Worm (Caenorhabditis elegans): ENCODE results near the gene nlp-49.
A peak's percentile ranks its signal among the peaks of the same experiment; 100 is the strongest.

The nlp-49 gene

ce11 chrX:5942171-5942570 lies 37.7 kb downstream of the nlp-49 start (continued):
- no peak for TF ChIP-seq daf-8 (GFP tag; IDR thresholded peaks at IDR 0.05)
- TF ChIP-seq nhr-76 (tag; optimal IDR thresholded peaks at IDR 0.05) = no peak
- TF ChIP-seq skn-1 (tag; optimal IDR thresholded peaks at IDR 0.05) = no peak
- no peak for TF ChIP-seq ces-1 (GFP tag; optimal IDR thresholded peaks at IDR 0.05)
- TF ChIP-seq snpc-4 (tag; optimal IDR thresholded peaks at IDR 0.05) = no peak
- TF ChIP-seq F26F4.8 (GFP tag; conservative IDR thresholded peaks at IDR 0.05) = no peak
- TF ChIP-seq spr-3 (GFP tag; optimal IDR thresholded peaks at IDR 0.05) = no peak

ce11 chrX:5943908-5944307 lies 39.5 kb downstream of the nlp-49 start:
- TF ChIP-seq R02D3.7 (tag; optimal IDR thresholded peaks at IDR 0.05) = no peak
- TF ChIP-seq daf-16 (GFP tag; optimal IDR thresholded peaks at IDR 0.05) = peak in 1 of 2 experiments; percentile 78
- no peak for TF ChIP-seq daf-16 (tag; optimal IDR thresholded peaks at IDR 0.05)
- TF ChIP-seq hlh-30 (tag; optimal IDR thresholded peaks at IDR 0.05; ENCODE audit: insufficient read depth) = peak; percentile 31
- TF ChIP-seq lin-38 (GFP tag; IDR thresholded peaks at IDR 0.05) = no peak
- TF ChIP-seq dmd-6 (GFP tag; IDR thresholded peaks at IDR 0.05) = 0 out of 2 replicates have a peak, but pooled peaks have one; percentile 8
- no peak for TF ChIP-seq aly-2 (tag; optimal IDR thresholded peaks at IDR 0.05)
- no peak for TF ChIP-seq spr-1 (tag; optimal IDR thresholded peaks at IDR 0.05)
- peak; percentile 37 for TF ChIP-seq nhr-11 (tag; optimal IDR thresholded peaks at IDR 0.05)
- TF ChIP-seq ztf-11 (tag; optimal IDR thresholded peaks at IDR 0.05) = no peak
- no peak for TF ChIP-seq ceh-62 (tag; optimal IDR thresholded peaks at IDR 0.05)
- no peak for TF ChIP-seq nhr-111 (GFP tag; optimal IDR thresholded peaks at IDR 0.05)
- peak; percentile 88 for TF ChIP-seq aha-1 (tag)
- TF ChIP-seq lsy-2 (tag; optimal IDR thresholded peaks at IDR 0.05) = peak in 1 of 2 experiments; percentile 11
- TF ChIP-seq unc-39 (tag; optimal IDR thresholded peaks at IDR 0.05) = no peak
- TF ChIP-seq hlh-11 (tag; optimal IDR thresholded peaks at IDR 0.05) = peak; percentile 72
- peak; percentile 9 for TF ChIP-seq nhr-28 (tag; optimal IDR thresholded peaks at IDR 0.05)
- TF ChIP-seq ceh-82 (tag; optimal IDR thresholded peaks at IDR 0.05) = no peak
- TF ChIP-seq snpc-1.2 (GFP tag; IDR thresholded peaks at IDR 0.05) = no peak
- no peak for TF ChIP-seq madf-5 (GFP tag; IDR thresholded peaks at IDR 0.05)

ce11 chrX:5944488-5944887 lies 40.0 kb downstream of the nlp-49 start, which contains the start of gene acs-17:
Gene acs-17, minus strand, starts transcription at chrX:5944510.
- TF ChIP-seq nhr-41 (GFP tag; IDR thresholded peaks at IDR 0.05) (no peak), unc-62 (GFP tag; optimal IDR thresholded peaks at IDR 0.05 in 1 of 2) (peak in 1 of 2 experiments; percentile 95), unc-62 (tag; optimal IDR thresholded peaks at IDR 0.05) (no peak), aha-1 (tag) (peak; percentile 18)

- TF ChIP-seq pha-4 (GFP tag; IDR thresholded peaks at IDR 0.05) = no peak
- TF ChIP-seq pha-4 (tag; optimal IDR thresholded peaks at IDR 0.05) = no peak
- no peak for TF ChIP-seq ceh-20 (GFP tag; IDR thresholded peaks at IDR 0.05)
- no peak for TF ChIP-seq nhr-111 (GFP tag; optimal IDR thresholded peaks at IDR 0.05)
- TF ChIP-seq ZK337.2 (GFP tag; IDR thresholded peaks at IDR 0.05) = no peak
- TF ChIP-seq lin-38 (GFP tag; IDR thresholded peaks at IDR 0.05) = no peak
- no peak for TF ChIP-seq attf-4 (tag; optimal IDR thresholded peaks at IDR 0.05)
- TF ChIP-seq lim-7 (GFP tag; IDR thresholded peaks at IDR 0.05) = no peak
- TF ChIP-seq Y5F2A.4 (GFP tag; optimal IDR thresholded peaks at IDR 0.05) = no peak
- no peak for TF ChIP-seq nhr-48 (tag; optimal IDR thresholded peaks at IDR 0.05)
- no peak for TF ChIP-seq mes-2 (tag; optimal IDR thresholded peaks at IDR 0.05; ENCODE audit: poor library complexity, severe bottlenecking)
- TF ChIP-seq madf-5 (GFP tag; IDR thresholded peaks at IDR 0.05) = no peak
- no peak for TF ChIP-seq ceh-32 (tag; optimal IDR thresholded peaks at IDR 0.05; ENCODE audit: poor library complexity)
- no peak for TF ChIP-seq R02D3.7 (tag; optimal IDR thresholded peaks at IDR 0.05)
- TF ChIP-seq F26F4.8 (GFP tag; conservative IDR thresholded peaks at IDR 0.05) = no peak
- no peak for TF ChIP-seq dmd-9 (GFP tag; IDR thresholded peaks at IDR 0.05)
- no peak for TF ChIP-seq rbr-2 (tag; optimal IDR thresholded peaks at IDR 0.05)
- TF ChIP-seq nhr-11 (tag; optimal IDR thresholded peaks at IDR 0.05) = no peak
- no peak for TF ChIP-seq lin-1 (GFP tag; IDR thresholded peaks at IDR 0.05)
Observed at ce11 chrX:5948769-5949168, 44.3 kb downstream of the nlp-49 start, which contains the start of gene mig-23. Gene mig-23, minus strand, starts transcription at chrX:5948869.
